Worm (Caenorhabditis elegans) whole organism, L2 larva: ENCODE data around the gene samt-1.
"Not testable (repeated sequence)": the region's sequence is repeated elsewhere in the genome, so short reads cannot be mapped to it uniquely, and the experiment has no call there.

Source experiments
- aly-2 ChIP-seq: fragments of 150-350 bp; optimal IDR thresholded peaks from 2 replicates; lab custom pipeline; 2014; ENCODE audit warnings: missing biosample characterization, missing genetic modification characterization
- ama-1 ChIP-seq: fragments of 150-350 bp; optimal IDR thresholded peaks from 2 replicates; lab custom pipeline; 2018; ENCODE audit warnings: inconsistent platforms
- ceh-82 ChIP-seq: fragments of 150-350 bp; optimal IDR thresholded peaks from 2 replicates; lab custom pipeline; 2014; ENCODE audit warnings: missing biosample characterization, missing genetic modification characterization
- lin-39 ChIP-seq: fragments of 150-350 bp; optimal IDR thresholded peaks from 2 replicates; lab custom pipeline; 2014; ENCODE audit warnings: missing biosample characterization, missing genetic modification reagents, missing genetic modification characterization
- lsy-2 ChIP-seq, 2 experiments: fragments of 150-350 bp in 1 of 2; sonication (generic microtip) in 1 of 2; optimal IDR thresholded peaks; 2 replicates each; lab custom pipeline; 2014 to 2017; ENCODE audit warnings: missing biosample characterization in 2 of 2, missing genetic modification characterization in 2 of 2
- nhr-11 ChIP-seq: fragments of 150-350 bp; optimal IDR thresholded peaks from 2 replicates; lab custom pipeline; 2014; ENCODE audit warnings: missing biosample characterization, missing genetic modification characterization
- nhr-237 ChIP-seq: fragments of 150-350 bp; optimal IDR thresholded peaks from 2 replicates; lab custom pipeline; 2014; ENCODE audit warnings: missing biosample characterization, missing genetic modification characterization
- nhr-77 ChIP-seq: fragments of 150-350 bp; optimal IDR thresholded peaks from 2 replicates; lab custom pipeline; 2014; ENCODE audit warnings: missing biosample characterization, missing genetic modification characterization
- snpc-4 ChIP-seq: fragments of 150-350 bp; optimal IDR thresholded peaks from 2 replicates; lab custom pipeline; 2014; ENCODE audit warnings: missing biosample characterization, missing genetic modification characterization
- unc-39 ChIP-seq: fragments of 150-350 bp; optimal IDR thresholded peaks from 2 replicates; lab custom pipeline; 2014; ENCODE audit warnings: missing biosample characterization, missing genetic modification characterization
- zag-1 ChIP-seq: fragments of 150-350 bp; optimal IDR thresholded peaks from 2 replicates; lab custom pipeline; 2014; ENCODE audit warnings: missing biosample characterization, missing genetic modification characterization

DNA sequence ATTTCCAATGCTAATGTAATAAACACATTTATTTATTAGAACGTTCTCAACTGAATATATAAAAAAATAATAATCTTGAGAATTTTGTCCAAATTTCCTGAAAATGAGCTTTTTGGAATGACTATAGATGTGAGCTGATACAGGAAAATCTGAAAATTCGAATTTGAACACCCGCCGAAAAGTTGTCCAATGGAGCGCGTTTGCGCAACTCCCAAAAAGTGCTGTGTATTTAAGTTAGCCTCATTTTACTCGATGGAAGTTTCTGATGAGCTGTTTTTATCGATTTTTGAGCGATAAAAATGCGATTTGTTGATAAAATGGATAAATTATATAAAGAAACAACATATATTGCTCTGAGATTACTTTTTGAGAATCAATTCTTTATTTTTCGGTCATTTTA lies 29.2 kb upstream of the samt-1 start:
- not testable (repeated sequence) for TF ChIP-seq nhr-237 (tag; lab: Kevin White, UChicago); lin-39 (tag; lab: Kevin White, UChicago); zag-1 (tag; lab: Kevin White, UChicago); ama-1 (lab: Kevin White, UChicago); nhr-77 (tag; lab: Kevin White, UChicago); ceh-82; lsy-2 (tag; optimal IDR thresholded peaks at IDR 0.05; lab: Kevin White, UChicago); aly-2; nhr-11 (tag; lab: Kevin White, UChicago); snpc-4; unc-39 (tag; lab: Kevin White, UChicago)
